Fruit fly (Drosophila melanogaster) whole organism, wandering third instar larva: ENCODE data around the gene MtnB.

Experiments used
- Abd-B ChIP-seq: fragments of >200 bp; optimal IDR thresholded peaks from 2 replicates; lab custom pipeline; 2017; ENCODE audit warnings: missing biosample characterization, missing genetic modification characterization
- CG32264 ChIP-seq: fragments of 200-800 bp; sonication (Bioruptor generic); optimal IDR thresholded peaks from 2 replicates; lab custom pipeline; 2016; ENCODE audit warnings: missing biosample characterization, missing genetic modification characterization
- CG9705 ChIP-seq: fragments of 200-800 bp; sonication (Bioruptor generic); optimal IDR thresholded peaks from 2 replicates; lab custom pipeline; 2018; ENCODE audit warnings: missing biosample characterization, mild to moderate bottlenecking, missing genetic modification characterization
- CrebA ChIP-seq: fragments of 200-800 bp; sonication (Bioruptor generic); optimal IDR thresholded peaks from 2 replicates; lab custom pipeline; 2016; ENCODE audit warnings: missing biosample characterization, mild to moderate bottlenecking, missing genetic modification characterization, borderline replicate concordance
- Dfd ChIP-seq: fragments of >200 bp; optimal IDR thresholded peaks from 2 replicates; lab custom pipeline; 2017; ENCODE audit warnings: missing biosample characterization, missing genetic modification characterization
- Dif ChIP-seq: fragments of 200-275, 200-300 bp; sonication (Bioruptor generic); optimal IDR thresholded peaks from 2 replicates; lab custom pipeline; 2018; ENCODE audit warnings: missing biosample characterization, missing genetic modification characterization; ENCODE audit not compliant: partially characterized antibody
- GATAd ChIP-seq: sonication (Bioruptor generic); optimal IDR thresholded peaks from 2 replicates; lab custom pipeline; 2016; ENCODE audit warnings: missing biosample characterization, missing genetic modification characterization
- HLH106 ChIP-seq: fragments of 200-800 bp; optimal IDR thresholded peaks from 3 replicates; lab custom pipeline; 2019; ENCODE audit warnings: missing biosample characterization, mild to moderate bottlenecking, missing genetic modification characterization, moderate library complexity
- Hnf4 ChIP-seq: fragments of 200-800 bp; sonication (Bioruptor generic); optimal IDR thresholded peaks from 2 replicates; lab custom pipeline; 2016; ENCODE audit warnings: missing biosample characterization, mild to moderate bottlenecking, missing genetic modification characterization
- Hr78 ChIP-seq: fragments of >200 bp; optimal IDR thresholded peaks from 2 replicates; lab custom pipeline; 2017; ENCODE audit warnings: missing biosample characterization, missing genetic modification characterization
- Hr83 ChIP-seq: fragments of 200-300 bp; sonication (Bioruptor generic); optimal IDR thresholded peaks from 2 replicates; lab custom pipeline; 2016; ENCODE audit warnings: missing biosample characterization, mild to moderate bottlenecking, missing genetic modification characterization, moderate library complexity; ENCODE audit not compliant: poor library complexity, severe bottlenecking
- Jra ChIP-seq: sonication (Bioruptor generic); optimal IDR thresholded peaks from 2 replicates; lab custom pipeline; 2016; ENCODE audit warnings: missing biosample characterization, missing genetic modification characterization
- Mio ChIP-seq: sonication (Bioruptor generic); optimal IDR thresholded peaks from 2 replicates; lab custom pipeline; 2016; ENCODE audit warnings: missing biosample characterization, missing genetic modification characterization
- Myc ChIP-seq: fragments of >200 bp; optimal IDR thresholded peaks from 2 replicates; lab custom pipeline; 2017
- N ChIP-seq: fragments of >200 bp; optimal IDR thresholded peaks from 2 replicates; lab custom pipeline; 2018; ENCODE audit warnings: missing biosample characterization, missing external identifiers, missing genetic modification characterization
- OdsH ChIP-seq: fragments of 200-800 bp; sonication (Bioruptor generic); optimal IDR thresholded peaks from 2 replicates; lab custom pipeline; 2016; ENCODE audit warnings: missing biosample characterization, mild to moderate bottlenecking, missing genetic modification characterization
- Rel ChIP-seq, 2 experiments: fragments of 200-800 bp; sonication (Bioruptor generic) in 1 of 2; optimal IDR thresholded peaks; 2 replicates in 1 of 2; 3 replicates in 1 of 2; lab custom pipeline; 2016 to 2019; ENCODE audit warnings: mild to moderate bottlenecking in 2 of 2, missing biosample characterization in 2 of 2, missing genetic modification characterization in 2 of 2, moderate library complexity in 1 of 2
- Sp1 ChIP-seq: fragments of 200-800 bp; sonication (Bioruptor generic); optimal IDR thresholded peaks from 3 replicates; lab custom pipeline; 2019; ENCODE audit warnings: missing biosample characterization, mild to moderate bottlenecking, missing genetic modification characterization, moderate library complexity
- Vsx2 ChIP-seq: fragments of 200-300, 225-300 bp; sonication (Bioruptor generic); optimal IDR thresholded peaks from 2 replicates; lab custom pipeline; 2018; ENCODE audit warnings: missing biosample characterization, missing genetic modification characterization; ENCODE audit not compliant: partially characterized antibody
- br ChIP-seq: fragments of 200-800 bp; sonication (Bioruptor generic); optimal IDR thresholded peaks from 2 replicates; lab custom pipeline; 2016; ENCODE audit warnings: missing biosample characterization, missing genetic modification characterization
- brk ChIP-seq: fragments of 200-800 bp; sonication (Bioruptor generic); optimal IDR thresholded peaks from 2 replicates; lab custom pipeline; 2016; ENCODE audit warnings: missing biosample characterization, mild to moderate bottlenecking, missing genetic modification characterization
- dl ChIP-seq, 2 experiments: fragments of 175-275, 200-275 bp in 1 of 2; fragments of 200-275 bp in 1 of 2; sonication (Bioruptor generic); optimal IDR thresholded peaks; lab custom pipeline; 2018; ENCODE audit warnings: mild to moderate bottlenecking in 2 of 2, missing biosample characterization in 2 of 2, missing genetic modification characterization in 2 of 2, moderate library complexity in 2 of 2; ENCODE audit not compliant: partially characterized antibody in 2 of 2, insufficient read depth in 1 of 2
- dmrt93B ChIP-seq: fragments of 200-800 bp; sonication (Bioruptor generic); optimal IDR thresholded peaks from 2 replicates; lab custom pipeline; 2018; ENCODE audit warnings: missing biosample characterization, mild to moderate bottlenecking, missing genetic modification characterization
- dsf ChIP-seq: sonication (Bioruptor generic); optimal IDR thresholded peaks from 2 replicates; lab custom pipeline; 2016; ENCODE audit warnings: missing biosample characterization, missing genetic modification characterization, borderline replicate concordance
- ey ChIP-seq: fragments of 200-800 bp; sonication (Bioruptor generic); optimal IDR thresholded peaks from 2 replicates; lab custom pipeline; 2016; ENCODE audit warnings: missing biosample characterization, missing genetic modification characterization
- foxo ChIP-seq, 2 experiments: fragments of 200-800 bp; sonication (Bioruptor generic); optimal IDR thresholded peaks; 2 replicates in 1 of 2; 3 replicates in 1 of 2; lab custom pipeline; 2016 to 2017; ENCODE audit warnings: missing biosample characterization in 2 of 2, missing genetic modification characterization in 2 of 2
- fru ChIP-seq: fragments of 200-800 bp; sonication (Bioruptor generic); optimal IDR thresholded peaks from 3 replicates; lab custom pipeline; 2016; ENCODE audit warnings: missing biosample characterization, mild to moderate bottlenecking, missing genetic modification characterization
- h ChIP-seq: fragments of 200-800 bp; sonication (Bioruptor generic); optimal IDR thresholded peaks from 3 replicates; lab custom pipeline; 2016; ENCODE audit warnings: missing biosample characterization, mild to moderate bottlenecking, missing genetic modification characterization
- jim ChIP-seq: fragments of 175-275, 200-325 bp; sonication (Bioruptor generic); optimal IDR thresholded peaks from 2 replicates; lab custom pipeline; 2016; ENCODE audit warnings: missing biosample characterization, mild to moderate bottlenecking, missing genetic modification characterization
- lola ChIP-seq: fragments of >200 bp; optimal IDR thresholded peaks from 2 replicates; lab custom pipeline; 2017; ENCODE audit warnings: missing biosample characterization, missing genetic modification characterization
- pan ChIP-seq: fragments of >200 bp; optimal IDR thresholded peaks from 2 replicates; lab custom pipeline; 2017
- psq ChIP-seq: fragments of 200-800 bp; sonication (Bioruptor generic); optimal IDR thresholded peaks from 3 replicates; lab custom pipeline; 2017; ENCODE audit warnings: missing biosample characterization, mild to moderate bottlenecking, missing genetic modification characterization, moderate library complexity
- rgr ChIP-seq: fragments of 200-800 bp; sonication (Bioruptor generic); optimal IDR thresholded peaks from 3 replicates; lab custom pipeline; 2016; ENCODE audit warnings: missing biosample characterization, mild to moderate bottlenecking, missing genetic modification characterization
- sage ChIP-seq: fragments of 200-800 bp; sonication (Bioruptor generic); optimal IDR thresholded peaks from 2 replicates; lab custom pipeline; 2016; ENCODE audit warnings: missing biosample characterization, mild to moderate bottlenecking, missing genetic modification characterization
- sv ChIP-seq: fragments of 200-800 bp; sonication (Bioruptor generic); optimal IDR thresholded peaks from 3 replicates; lab custom pipeline; 2016; ENCODE audit warnings: missing biosample characterization, missing genetic modification characterization
- tai ChIP-seq: sonication (Bioruptor generic); optimal IDR thresholded peaks from 2 replicates; lab custom pipeline; 2016; ENCODE audit warnings: missing biosample characterization, missing genetic modification characterization
- usp ChIP-seq: fragments of >200 bp; optimal IDR thresholded peaks from 2 replicates; lab custom pipeline; 2017; ENCODE audit warnings: missing biosample characterization, missing genetic modification characterization
- woc ChIP-seq: sonication (Bioruptor generic); optimal IDR thresholded peaks from 2 replicates; lab custom pipeline; 2016; ENCODE audit warnings: missing biosample characterization, mild to moderate bottlenecking, missing genetic modification characterization

Gene MtnB

dm6 chr3R:20549855-20550603 lies 46.5 kb upstream of the MtnB start:
- TF ChIP-seq tai (GFP tag; lab: Kevin White, UChicago), result no peak
- peak; percentile 63 for TF ChIP-seq dmrt93B (GFP tag; lab: Kevin White, UChicago)
- TF ChIP-seq brk (GFP tag; lab: Kevin White, UChicago), result peak; percentile 74
- no peak for TF ChIP-seq lola (GFP tag; lab: Kevin White, UChicago)
- no peak for TF ChIP-seq Dif
- peak; percentile 37 for TF ChIP-seq woc (GFP tag; lab: Kevin White, UChicago)
- peak; percentile 89 for TF ChIP-seq rgr (GFP tag; lab: Kevin White, UChicago)
- peak in 1 of 2 experiments; percentile 82 for TF ChIP-seq foxo (GFP tag; optimal IDR thresholded peaks at IDR 0.05; lab: Kevin White, UChicago)
- peak; percentile 85 for TF ChIP-seq OdsH (GFP tag; lab: Kevin White, UChicago)
- no peak for TF ChIP-seq CG32264
- no peak for TF ChIP-seq GATAd (GFP tag; lab: Kevin White, UChicago)
- TF ChIP-seq Sp1 (GFP tag; lab: Kevin White, UChicago), result peak; percentile 82
- peak; percentile 79 for TF ChIP-seq sage (GFP tag; lab: Kevin White, UChicago)
- TF ChIP-seq pan (lab: Kevin White, UChicago), result no peak
- TF ChIP-seq usp (GFP tag; lab: Kevin White, UChicago), result no peak
- no peak for TF ChIP-seq Mio
- no peak for TF ChIP-seq Jra (GFP tag; lab: Kevin White, UChicago)
- no peak for TF ChIP-seq CrebA (GFP tag; lab: Kevin White, UChicago)
- TF ChIP-seq h (GFP tag; lab: Kevin White, UChicago), result peak; percentile 86
- no peak for TF ChIP-seq Myc (lab: Kevin White, UChicago)
- peak; percentile 72 for TF ChIP-seq fru (GFP tag; lab: Kevin White, UChicago)
- peak; percentile 76 for TF ChIP-seq br (GFP tag; lab: Kevin White, UChicago)
- peak; percentile 55 for TF ChIP-seq CG9705 (GFP tag; lab: Kevin White, UChicago)
- peak; percentile 56 for TF ChIP-seq Hnf4 (GFP tag; lab: Kevin White, UChicago)
- peak; percentile 61 for TF ChIP-seq Hr83
- no peak for TF ChIP-seq Hr78 (GFP tag; lab: Kevin White, UChicago)
- no peak for TF ChIP-seq jim
- peak; percentile 84 for TF ChIP-seq psq (GFP tag; lab: Kevin White, UChicago)
- TF ChIP-seq dsf, result peak; percentile 9
- TF ChIP-seq dl (GFP tag; optimal IDR thresholded peaks at IDR 0.05; lab: Kevin White, UChicago; ENCODE audit: insufficient read depth in 1 of 2, partially characterized antibody in 2 of 2), result no peak
- TF ChIP-seq sv (GFP tag; lab: Kevin White, UChicago), result peak; percentile 58
- TF ChIP-seq Rel (GFP tag; optimal IDR thresholded peaks at IDR 0.05; lab: Kevin White, UChicago), result peak; percentile 62
- peak; percentile 70 for TF ChIP-seq Rel (tag; optimal IDR thresholded peaks at IDR 0.05; lab: Kevin White, UChicago)
- TF ChIP-seq HLH106 (tag; lab: Kevin White, UChicago), result peak; percentile 86
- no peak for TF ChIP-seq N
- peak; percentile 79 for TF ChIP-seq ey
- TF ChIP-seq Dfd (GFP tag; lab: Kevin White, UChicago), result no peak
- no peak for TF ChIP-seq Vsx2 (GFP tag; lab: Kevin White, UChicago)
- TF ChIP-seq Abd-B (GFP tag; lab: Kevin White, UChicago), result no peak

dm6 chr3R:20549017-20549854 lies 45.7 kb upstream of the MtnB start:
- TF ChIP-seq Dif, result no peak
- peak; percentile 21 for TF ChIP-seq rgr (GFP tag; lab: Kevin White, UChicago)
- no peak for TF ChIP-seq Vsx2 (GFP tag; lab: Kevin White, UChicago)
- no peak for TF ChIP-seq Sp1 (GFP tag; lab: Kevin White, UChicago)
- peak; percentile 22 for TF ChIP-seq fru (GFP tag; lab: Kevin White, UChicago)
- TF ChIP-seq Hr83, result peak; percentile 15
- TF ChIP-seq h (GFP tag; lab: Kevin White, UChicago), result peak; percentile 21
- TF ChIP-seq brk (GFP tag; lab: Kevin White, UChicago), result no peak
- no peak for TF ChIP-seq foxo (GFP tag; optimal IDR thresholded peaks at IDR 0.05; lab: Kevin White, UChicago)
- no peak for TF ChIP-seq N
- no peak for TF ChIP-seq OdsH (GFP tag; lab: Kevin White, UChicago)
- TF ChIP-seq usp (GFP tag; lab: Kevin White, UChicago), result no peak
- no peak for TF ChIP-seq woc (GFP tag; lab: Kevin White, UChicago)
- no peak for TF ChIP-seq Rel (GFP tag; optimal IDR thresholded peaks at IDR 0.05; lab: Kevin White, UChicago)
- peak; percentile 9 for TF ChIP-seq Rel (tag; optimal IDR thresholded peaks at IDR 0.05; lab: Kevin White, UChicago)
